Worm (Caenorhabditis elegans) whole organism, early embryonic: ENCODE results near the gene gst-44.

Experiments
- ama-1 ChIP-seq: fragments of 150-350 bp; optimal IDR thresholded peaks from 2 replicates; lab custom pipeline; 2014
- ceh-13 ChIP-seq: fragments of 200-800 bp; sonication (Bioruptor generic); optimal IDR thresholded peaks from 2 replicates; lab custom pipeline; 2018; ENCODE audit warnings: mild to moderate bottlenecking, missing genetic modification characterization, missing compliant biosample characterization
- flt-1 ChIP-seq: fragments of 200-800 bp; sonication (Bioruptor generic); IDR thresholded peaks from 2 replicates; pipeline ENCODE4 v1.3.6; 2022; ENCODE audit warnings: missing genetic modification characterization, missing compliant biosample characterization
- hnd-1 ChIP-seq: sonication (generic microtip); optimal IDR thresholded peaks from 2 replicates; lab custom pipeline; 2016; ENCODE audit warnings: missing genetic modification characterization, missing compliant biosample characterization
- scrt-1 ChIP-seq: fragments of 200-800 bp; sonication (Bioruptor generic); IDR thresholded peaks from 2 replicates; pipeline ENCODE4 v1.3.6; 2022; ENCODE audit warnings: missing genetic modification characterization, missing compliant biosample characterization
- sea-1 ChIP-seq: fragments of 200-800 bp; sonication (Bioruptor generic); conservative IDR thresholded peaks from 2 replicates; pipeline ENCODE4 v1.3.6; 2022; ENCODE audit warnings: missing genetic modification characterization, missing compliant biosample characterization
- tbx-37 ChIP-seq: fragments of 200-800 bp; sonication (Bioruptor generic); conservative IDR thresholded peaks from 2 replicates; pipeline ENCODE4 v1.3.6; 2022; ENCODE audit warnings: missing genetic modification reagents, missing genetic modification characterization, missing compliant biosample characterization
- tra-4 ChIP-seq: sonication (generic microtip); optimal IDR thresholded peaks from 2 replicates; lab custom pipeline; 2017; ENCODE audit warnings: missing genetic modification characterization, missing compliant biosample characterization

DNA sequence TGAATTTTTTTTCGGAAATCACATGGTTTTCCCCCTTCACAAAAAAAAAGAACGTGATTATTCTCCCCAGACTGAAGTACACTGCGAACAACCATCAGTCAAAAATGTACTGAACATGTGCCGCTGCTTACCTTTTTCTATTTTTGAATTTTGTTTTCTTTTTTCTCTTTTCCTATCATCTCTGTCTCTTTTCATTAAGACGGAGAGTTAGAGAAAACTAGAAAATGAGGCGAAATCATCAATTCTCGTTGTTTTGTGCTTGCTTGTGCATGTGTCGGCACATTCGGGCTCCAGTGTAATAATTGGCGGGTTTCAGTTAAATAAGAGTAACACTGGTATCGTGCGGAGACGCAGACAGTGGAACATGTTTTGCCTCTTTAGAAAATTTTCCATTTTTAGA is 38.4 kb upstream of the gst-44 start:
- TF ChIP-seq scrt-1 (GFP tag; lab: Robert Waterston, UW), result no peak
- TF ChIP-seq ama-1, result no peak
- no peak for TF ChIP-seq flt-1 (GFP tag; lab: Robert Waterston, UW)
- TF ChIP-seq tbx-37 (GFP tag; lab: Robert Waterston, UW), result no peak
- no peak for TF ChIP-seq sea-1 (GFP tag; lab: Robert Waterston, UW)
- TF ChIP-seq tra-4 (tag; lab: Kevin White, UChicago), result no peak
- TF ChIP-seq ceh-13 (GFP tag; lab: Kevin White, UChicago), result no peak
- TF ChIP-seq hnd-1 (tag; lab: Kevin White, UChicago), result no peak
